Fruit fly (Drosophila melanogaster) whole organism, embryonic: ENCODE data around the gene Xe7.

Source experiments
- Atf-2 ChIP-seq: fragments of 200-800 bp; sonication (Bioruptor generic); optimal IDR thresholded peaks from 2 replicates; lab custom pipeline; 2016; ENCODE audit warnings: missing biosample characterization, missing genetic modification characterization
- B-H1 ChIP-seq: fragments of 200-800 bp; sonication (Bioruptor generic); IDR thresholded peaks from 3 replicates; pipeline ENCODE4 v1.3.6; 2022; ENCODE audit warnings: missing biosample characterization, missing genetic modification characterization
- Bgb ChIP-seq: fragments of 200-800 bp; sonication (Bioruptor generic); IDR thresholded peaks from 2 replicates; pipeline ENCODE4 v1.3.6; 2022; ENCODE audit warnings: missing biosample characterization, missing genetic modification characterization; ENCODE audit not compliant: partially characterized antibody
- Bteb2 ChIP-seq: fragments of 200-800 bp; sonication (Bioruptor generic); optimal IDR thresholded peaks from 2 replicates; lab custom pipeline; 2016; ENCODE audit warnings: missing biosample characterization, missing genetic modification characterization
- CG10147 ChIP-seq: fragments of 200-800 bp; sonication (Bioruptor generic); optimal IDR thresholded peaks from 2 replicates; lab custom pipeline; 2019; ENCODE audit warnings: missing biosample characterization, mild to moderate bottlenecking, missing genetic modification characterization, moderate library complexity
- CG12236 ChIP-seq: fragments of 200-800 bp; sonication (Bioruptor generic); optimal IDR thresholded peaks from 2 replicates; lab custom pipeline; 2016; ENCODE audit warnings: missing biosample characterization, missing genetic modification characterization
- CG12299 ChIP-seq: fragments of 200-800 bp; sonication (Bioruptor generic); optimal IDR thresholded peaks from 2 replicates; lab custom pipeline; 2018; ENCODE audit warnings: missing biosample characterization, mild to moderate bottlenecking, missing genetic modification characterization
- CG13624 ChIP-seq: fragments of 200-800 bp; sonication (Bioruptor generic); optimal IDR thresholded peaks from 2 replicates; lab custom pipeline; 2016; ENCODE audit warnings: missing biosample characterization, missing genetic modification characterization
- CG14965 ChIP-seq: fragments of 200-800 bp; sonication (Bioruptor generic); optimal IDR thresholded peaks from 2 replicates; lab custom pipeline; 2016; ENCODE audit warnings: missing biosample characterization, missing genetic modification characterization, borderline replicate concordance
- CG15601 ChIP-seq: fragments of 200-800 bp; sonication (Bioruptor generic); optimal IDR thresholded peaks from 3 replicates; lab custom pipeline; 2019; ENCODE audit warnings: missing biosample characterization, mild to moderate bottlenecking, missing genetic modification characterization, moderate library complexity
- CG17829 ChIP-seq: fragments of 200-800 bp; optimal IDR thresholded peaks from 2 replicates; lab custom pipeline; 2019; ENCODE audit warnings: missing biosample characterization, mild to moderate bottlenecking, missing genetic modification characterization, moderate library complexity
- CG2199 ChIP-seq: fragments of 200-800 bp; sonication (Bioruptor generic); IDR thresholded peaks from 3 replicates; pipeline ENCODE4 v1.3.6; 2022; ENCODE audit warnings: missing biosample characterization, missing genetic modification characterization
- CG2202 ChIP-seq: fragments of 200-800 bp; sonication (Bioruptor generic); optimal IDR thresholded peaks from 2 replicates; lab custom pipeline; 2018; ENCODE audit warnings: missing biosample characterization, mild to moderate bottlenecking, missing genetic modification characterization
- CG3065 ChIP-seq: fragments of 200-800 bp; sonication (Bioruptor generic); optimal IDR thresholded peaks from 2 replicates; lab custom pipeline; 2016; ENCODE audit warnings: missing biosample characterization, missing genetic modification characterization
- CG31441 ChIP-seq: fragments of 200-800 bp; sonication (Bioruptor generic); IDR thresholded peaks from 2 replicates; pipeline ENCODE4 v1.3.6; 2022; ENCODE audit warnings: missing biosample characterization, missing genetic modification characterization
- CG3838 ChIP-seq: fragments of 200-800 bp; sonication (Bioruptor generic); optimal IDR thresholded peaks from 3 replicates; lab custom pipeline; 2016; ENCODE audit warnings: missing biosample characterization, missing genetic modification characterization
- CG7556 ChIP-seq: fragments of 200-800 bp; sonication (Bioruptor generic); optimal IDR thresholded peaks from 2 replicates; lab custom pipeline; 2017; ENCODE audit warnings: missing biosample characterization, mild to moderate bottlenecking, missing genetic modification characterization
- CG8478 ChIP-seq: fragments of >200 bp; optimal IDR thresholded peaks from 2 replicates; lab custom pipeline; 2018
- CG9727 ChIP-seq: fragments of 200-800 bp; sonication (Bioruptor generic); optimal IDR thresholded peaks from 3 replicates; lab custom pipeline; 2017; ENCODE audit warnings: missing biosample characterization, mild to moderate bottlenecking, missing genetic modification characterization
- CG9797 ChIP-seq: fragments of 200-800 bp; sonication (Bioruptor generic); optimal IDR thresholded peaks from 3 replicates; lab custom pipeline; 2018; ENCODE audit warnings: missing biosample characterization, mild to moderate bottlenecking, missing genetic modification characterization
- CG9817 ChIP-seq: fragments of 200-800 bp; sonication (Bioruptor generic); optimal IDR thresholded peaks from 2 replicates; lab custom pipeline; 2018; ENCODE audit warnings: missing biosample characterization, mild to moderate bottlenecking, missing genetic modification characterization, moderate library complexity
- Dad ChIP-seq: fragments of 200-800 bp; sonication (Bioruptor generic); optimal IDR thresholded peaks from 3 replicates; lab custom pipeline; 2016; ENCODE audit warnings: missing biosample characterization, missing genetic modification characterization
- Dfd ChIP-seq, 2 experiments: fragments of >200 bp; optimal IDR thresholded peaks; 2 replicates each; lab custom pipeline; 2017; ENCODE audit warnings: missing biosample characterization in 2 of 2, missing genetic modification characterization in 2 of 2
- Ets65A ChIP-seq: fragments of 200-800 bp; sonication (Bioruptor generic); peaks from one replicate; lab custom pipeline; 2016; ENCODE audit warnings: missing biosample characterization, missing genetic modification characterization
- HLH4C ChIP-seq: fragments of 200-800 bp; sonication (Bioruptor generic); IDR thresholded peaks from 3 replicates; pipeline ENCODE4 v1.3.6; 2022; ENCODE audit warnings: missing biosample characterization, missing genetic modification characterization; ENCODE audit not compliant: partially characterized antibody
- Hmx ChIP-seq: fragments of 200-800 bp; sonication (Bioruptor generic); optimal IDR thresholded peaks from 2 replicates; lab custom pipeline; 2016; ENCODE audit warnings: missing biosample characterization, missing genetic modification characterization
- Hsf ChIP-seq: fragments of 200-800 bp; sonication (Bioruptor generic); optimal IDR thresholded peaks from 3 replicates; lab custom pipeline; 2016; ENCODE audit warnings: missing biosample characterization, missing genetic modification characterization
- MBD-R2 ChIP-seq: fragments of 200-800 bp; sonication (Bioruptor generic); IDR thresholded peaks from 2 replicates; pipeline ENCODE4 v1.3.6; 2022; ENCODE audit warnings: missing biosample characterization, missing genetic modification characterization
- Mrtf ChIP-seq: fragments of 200-800 bp; sonication (Bioruptor generic); IDR thresholded peaks from 3 replicates; pipeline ENCODE4 v1.3.6; 2022; ENCODE audit warnings: missing biosample characterization, missing genetic modification characterization
- NC2β ChIP-seq: fragments of 200-800 bp; sonication (Bioruptor generic); optimal IDR thresholded peaks from 2 replicates; lab custom pipeline; 2016; ENCODE audit warnings: missing biosample characterization, missing genetic modification characterization
- NFAT ChIP-seq: fragments of 200-800 bp; sonication (Bioruptor generic); IDR thresholded peaks from 2 replicates; pipeline ENCODE4 v1.3.6; 2022; ENCODE audit warnings: missing biosample characterization, missing genetic modification characterization
- Ravus ChIP-seq: fragments of 200-800 bp; sonication (Bioruptor generic); IDR thresholded peaks from 2 replicates; pipeline ENCODE4 v1.3.6; 2022; ENCODE audit warnings: missing biosample characterization, missing genetic modification characterization
- Ssrp ChIP-seq: fragments of 200-800 bp; sonication (Bioruptor generic); optimal IDR thresholded peaks from 2 replicates; lab custom pipeline; 2018; ENCODE audit warnings: missing biosample characterization, mild to moderate bottlenecking, missing genetic modification characterization, moderate library complexity
- ab ChIP-seq: fragments of 200-800 bp; sonication (Bioruptor generic); optimal IDR thresholded peaks from 2 replicates; lab custom pipeline; 2016; ENCODE audit warnings: missing biosample characterization, missing genetic modification characterization
- ac ChIP-seq: fragments of 200-800 bp; sonication (Bioruptor generic); optimal IDR thresholded peaks from 3 replicates; lab custom pipeline; 2017; ENCODE audit warnings: missing biosample characterization, mild to moderate bottlenecking, missing genetic modification characterization
- amos ChIP-seq: fragments of 200-800 bp; sonication (Bioruptor generic); IDR thresholded peaks from 2 replicates; pipeline ENCODE4 v1.3.6; 2022; ENCODE audit warnings: missing biosample characterization, missing genetic modification characterization; ENCODE audit not compliant: partially characterized antibody
- aop ChIP-seq: fragments of 200-800 bp; sonication (Bioruptor generic); IDR thresholded peaks from 2 replicates; pipeline ENCODE4 v1.3.6; 2022; ENCODE audit warnings: missing biosample characterization, missing genetic modification characterization
- ap ChIP-seq: fragments of 200-800 bp; sonication (Bioruptor generic); IDR thresholded peaks from 2 replicates; pipeline ENCODE4 v1.3.6; 2022; ENCODE audit warnings: missing biosample characterization, missing genetic modification characterization
- en ChIP-seq: fragments of 200-800 bp; sonication (Bioruptor generic); optimal IDR thresholded peaks from 2 replicates; lab custom pipeline; 2016; ENCODE audit warnings: missing biosample characterization, missing genetic modification characterization
- gce ChIP-seq: fragments of 200-800 bp; sonication (Bioruptor generic); IDR thresholded peaks from 3 replicates; pipeline ENCODE4 v1.3.6; 2022; ENCODE audit warnings: missing biosample characterization, missing genetic modification characterization
- gsb ChIP-seq: fragments of 200-800 bp; sonication (Bioruptor generic); IDR thresholded peaks from 2 replicates; pipeline ENCODE4 v1.3.6; 2022; ENCODE audit warnings: missing biosample characterization, missing genetic modification characterization
- gsb-n ChIP-seq: fragments of 200-800 bp; sonication (Bioruptor generic); optimal IDR thresholded peaks from 3 replicates; lab custom pipeline; 2018; ENCODE audit warnings: missing biosample characterization, mild to moderate bottlenecking, missing genetic modification characterization
- lab ChIP-seq: fragments of 200-800 bp; sonication (Bioruptor generic); optimal IDR thresholded peaks from 3 replicates; lab custom pipeline; 2017; ENCODE audit warnings: missing biosample characterization, missing genetic modification characterization, mild to moderate bottlenecking, moderate library complexity, missing genetic modification reagents
- nau ChIP-seq: fragments of 200-800 bp; sonication (Bioruptor generic); optimal IDR thresholded peaks from 3 replicates; lab custom pipeline; 2017; ENCODE audit warnings: missing biosample characterization, mild to moderate bottlenecking, missing genetic modification characterization, missing genetic modification reagents
- nerfin-1 ChIP-seq: fragments of 200-800 bp; sonication (Bioruptor generic); optimal IDR thresholded peaks from 3 replicates; lab custom pipeline; 2019; ENCODE audit warnings: missing biosample characterization, mild to moderate bottlenecking, missing genetic modification characterization, moderate library complexity
- onecut ChIP-seq: fragments of 200-800 bp; sonication (Bioruptor generic); IDR thresholded peaks from 2 replicates; pipeline ENCODE4 v1.3.6; 2022; ENCODE audit warnings: missing biosample characterization, missing genetic modification characterization
- pum ChIP-seq: fragments of 200-800 bp; sonication (Bioruptor generic); optimal IDR thresholded peaks from 2 replicates; lab custom pipeline; 2016; ENCODE audit warnings: missing biosample characterization, missing genetic modification characterization
- sisA ChIP-seq: fragments of 200-800 bp; sonication (Bioruptor generic); IDR thresholded peaks from 2 replicates; pipeline ENCODE4 v1.3.6; 2022; ENCODE audit warnings: missing biosample characterization, missing genetic modification characterization
- tgo ChIP-seq: fragments of 200-800 bp; sonication (Bioruptor generic); IDR thresholded peaks from 3 replicates; pipeline ENCODE4 v1.3.6; 2022; ENCODE audit warnings: missing biosample characterization, missing genetic modification characterization
- tin ChIP-seq: fragments of 200-800 bp; sonication (Bioruptor generic); optimal IDR thresholded peaks from 3 replicates; lab custom pipeline; 2016; ENCODE audit warnings: missing biosample characterization, missing genetic modification characterization
- yki ChIP-seq: fragments of >200 bp; optimal IDR thresholded peaks from 3 replicates; lab custom pipeline; 2018
- zen2 ChIP-seq: fragments of 200-800 bp; sonication (Bioruptor generic); IDR thresholded peaks from 3 replicates; pipeline ENCODE4 v1.3.6; 2022; ENCODE audit warnings: missing biosample characterization, missing genetic modification characterization; ENCODE audit not compliant: partially characterized antibody

Gene Xe7

dm6 chr3R:5622985-5623630 is 46.0 kb downstream of the Xe7 start (continued):
- peak; percentile 86 for TF ChIP-seq CG9727 (GFP tag; lab: Kevin White, UChicago)
- TF ChIP-seq HLH4C (GFP tag; lab: Robert Waterston, UW): no peak
- peak; percentile 77 for TF ChIP-seq CG12236 (GFP tag; lab: Kevin White, UChicago)
- no peak for TF ChIP-seq gsb (GFP tag; lab: Robert Waterston, UW)
- TF ChIP-seq Ets65A (GFP tag; lab: Kevin White, UChicago): no peak
- peak; percentile 65 for TF ChIP-seq CG10147 (GFP tag; lab: Kevin White, UChicago)
- TF ChIP-seq CG9797 (GFP tag; lab: Kevin White, UChicago): peak; percentile 1
- TF ChIP-seq Atf-2 (GFP tag; lab: Kevin White, UChicago): peak; percentile 46
- no peak for TF ChIP-seq Ravus (GFP tag; lab: Robert Waterston, UW)
- peak; percentile 87 for TF ChIP-seq nerfin-1 (tag; lab: Kevin White, UChicago)
- peak; percentile 64 for TF ChIP-seq CG17829 (tag; lab: Kevin White, UChicago)
- TF ChIP-seq Dfd (GFP tag; optimal IDR thresholded peaks at IDR 0.05; lab: Kevin White, UChicago): no peak
- TF ChIP-seq NFAT: no peak
- TF ChIP-seq ab (GFP tag; lab: Kevin White, UChicago): no peak
- TF ChIP-seq CG12299 (tag; lab: Kevin White, UChicago): peak; percentile 90
- TF ChIP-seq tgo (GFP tag; lab: Robert Waterston, UW): no peak
- TF ChIP-seq Ssrp: no peak
- no peak for TF ChIP-seq CG2199
- TF ChIP-seq en (GFP tag; lab: Kevin White, UChicago): peak; percentile 69
- no peak for TF ChIP-seq aop
- no peak for TF ChIP-seq Hmx (GFP tag; lab: Kevin White, UChicago)
- peak; percentile 26 for TF ChIP-seq CG3065 (GFP tag; lab: Kevin White, UChicago)
- TF ChIP-seq tin: peak; percentile 56
- TF ChIP-seq CG8478 (lab: Kevin White, UChicago): no peak
- peak; percentile 83 for TF ChIP-seq nau
- TF ChIP-seq MBD-R2 (GFP tag; lab: Robert Waterston, UW): no peak
- TF ChIP-seq pum (GFP tag; lab: Kevin White, UChicago): peak; percentile 28
- no peak for TF ChIP-seq CG31441 (GFP tag; lab: Robert Waterston, UW)
- no peak for TF ChIP-seq yki
- no peak for TF ChIP-seq B-H1
- TF ChIP-seq CG2202 (tag; lab: Kevin White, UChicago): peak; percentile 85
- peak; percentile 45 for TF ChIP-seq CG14965
- TF ChIP-seq Bgb (GFP tag; lab: Robert Waterston, UW): no peak
- TF ChIP-seq amos (GFP tag; lab: Robert Waterston, UW): no peak
- peak; percentile 73 for TF ChIP-seq Hsf (GFP tag; lab: Kevin White, UChicago)
- peak; percentile 42 for TF ChIP-seq CG9817 (tag; lab: Kevin White, UChicago)
- peak; percentile 87 for TF ChIP-seq CG15601 (tag; lab: Kevin White, UChicago)
- TF ChIP-seq Dad (GFP tag; lab: Kevin White, UChicago): peak; percentile 63
- TF ChIP-seq sisA (GFP tag; lab: Robert Waterston, UW): no peak
- TF ChIP-seq onecut (GFP tag; lab: Robert Waterston, UW): peak; percentile 97
- peak; percentile 54 for TF ChIP-seq Bteb2 (GFP tag; lab: Kevin White, UChicago)
- TF ChIP-seq CG3838: peak; percentile 64
- peak; percentile 88 for TF ChIP-seq ac
- peak; percentile 68 for TF ChIP-seq CG7556 (GFP tag; lab: Kevin White, UChicago)
- TF ChIP-seq CG13624: peak; percentile 28
- no peak for TF ChIP-seq zen2 (GFP tag; lab: Robert Waterston, UW)
- TF ChIP-seq gce (GFP tag; lab: Robert Waterston, UW): no peak
- peak; percentile 83 for TF ChIP-seq gsb-n (tag; lab: Kevin White, UChicago)
- peak; percentile 92 for TF ChIP-seq lab (GFP tag; lab: Kevin White, UChicago)
- no peak for TF ChIP-seq Mrtf (GFP tag; lab: Robert Waterston, UW)
- TF ChIP-seq ap: no peak
- peak; percentile 85 for TF ChIP-seq NC2β
